Fruit fly (Drosophila melanogaster): ENCODE measurements around the gene Clp.

Clp gene

dm6 chr2L:856001-856400, 36.2 kb downstream of the Clp start:
- no peak for TF ChIP-seq Dfd (GFP tag; optimal IDR thresholded peaks at IDR 0.05)
- TF ChIP-seq CG11696 (GFP tag; IDR thresholded peaks at IDR 0.05) = peak; percentile 21; the same call in 1 of the 2 replicates
- no peak for TF ChIP-seq Jarid2 (GFP tag; optimal IDR thresholded peaks at IDR 0.05)
- no peak for TF ChIP-seq CG2116 (GFP tag; optimal IDR thresholded peaks at IDR 0.05)
- no peak for TF ChIP-seq ems (GFP tag; optimal IDR thresholded peaks at IDR 0.05)
- peak; percentile 48 for TF ChIP-seq MTF-1 (GFP tag; optimal IDR thresholded peaks at IDR 0.05; ENCODE audit: borderline replicate concordance)
- peak; percentile 45; the same call in 1 of the 2 replicates for TF ChIP-seq chm (GFP tag; IDR thresholded peaks at IDR 0.05)
- peak; percentile 50 for TF ChIP-seq kni (GFP tag; optimal IDR thresholded peaks at IDR 0.05)
- peak; percentile 74 for TF ChIP-seq HLHmδ (GFP tag; optimal IDR thresholded peaks at IDR 0.05)
- TF ChIP-seq slbo (GFP tag; IDR thresholded peaks at IDR 0.05) = no peak
- no peak for TF ChIP-seq stwl (tag; optimal IDR thresholded peaks at IDR 0.05)
- TF ChIP-seq prd (optimal IDR thresholded peaks at IDR 0.05) = no peak
- TF ChIP-seq prd (GFP tag; IDR thresholded peaks at IDR 0.05) = no peak
- TF ChIP-seq nerfin-1 (tag; optimal IDR thresholded peaks at IDR 0.05) = no peak
- peak; percentile 77 for TF ChIP-seq CG18599 (GFP tag; optimal IDR thresholded peaks at IDR 0.05)
- TF ChIP-seq CG10979 (tag; optimal IDR thresholded peaks at IDR 0.05) = no peak
- peak; percentile 28; the same call in 1 of the 2 replicates for TF ChIP-seq stc (GFP tag; IDR thresholded peaks at IDR 0.05)
- peak; percentile 41 for TF ChIP-seq CG2678 (tag; optimal IDR thresholded peaks at IDR 0.05)
- peak; percentile 45 for TF ChIP-seq CG4707 (GFP tag; optimal IDR thresholded peaks at IDR 0.05)
- no peak for TF ChIP-seq Drgx (GFP tag; IDR thresholded peaks at IDR 0.05)
- TF ChIP-seq az2 (GFP tag; optimal IDR thresholded peaks at IDR 0.05) = no peak
- no peak for TF ChIP-seq gcm (GFP tag; optimal IDR thresholded peaks at IDR 0.05)
- TF ChIP-seq NC2α (GFP tag; optimal IDR thresholded peaks at IDR 0.05) = no peak
- TF ChIP-seq CG1647 (GFP tag; optimal IDR thresholded peaks at IDR 0.05) = no peak
- TF ChIP-seq otp (GFP tag; IDR thresholded peaks at IDR 0.05) = 0 out of 3 replicates have a peak, but pooled peaks have one; percentile 50
- TF ChIP-seq trh (GFP tag; optimal IDR thresholded peaks at IDR 0.05) = no peak
- TF ChIP-seq da (GFP tag; optimal IDR thresholded peaks at IDR 0.05) = no peak
- no peak for TF ChIP-seq mam (GFP tag; optimal IDR thresholded peaks at IDR 0.05)
- no peak for TF ChIP-seq Bteb2 (GFP tag; optimal IDR thresholded peaks at IDR 0.05)
- no peak for TF ChIP-seq abd-A (tag; optimal IDR thresholded peaks at IDR 0.05)
- no peak for TF ChIP-seq Abd-B (GFP tag; optimal IDR thresholded peaks at IDR 0.05)
- TF ChIP-seq schlank (tag; optimal IDR thresholded peaks at IDR 0.05) = peak; percentile 54
- no peak for TF ChIP-seq sc (optimal IDR thresholded peaks at IDR 0.05)
- TF ChIP-seq sc (GFP tag; optimal IDR thresholded peaks at IDR 0.05) = no peak
- no peak for TF ChIP-seq CG15479 (GFP tag; optimal IDR thresholded peaks at IDR 0.05)
- TF ChIP-seq CG6854 (GFP tag; optimal IDR thresholded peaks at IDR 0.05) = peak; percentile 21
- peak; percentile 59 for TF ChIP-seq Xrp1 (GFP tag; IDR thresholded peaks at IDR 0.05)
- TF ChIP-seq CG6689 (GFP tag; IDR thresholded peaks at IDR 0.05) = no peak
- peak; percentile 3 for TF ChIP-seq YL-1 (GFP tag; optimal IDR thresholded peaks at IDR 0.05)
- TF ChIP-seq ind (GFP tag; optimal IDR thresholded peaks at IDR 0.05) = no peak
- no peak for TF ChIP-seq H2.0 (GFP tag; IDR thresholded peaks at IDR 0.05)
- no peak for TF ChIP-seq gce (GFP tag; IDR thresholded peaks at IDR 0.05)
- no peak for TF ChIP-seq CG3163 (GFP tag; optimal IDR thresholded peaks at IDR 0.05)
- TF ChIP-seq CG33213 (GFP tag; optimal IDR thresholded peaks at IDR 0.05) = peak; percentile 3
- peak; percentile 10 for TF ChIP-seq B-H2 (GFP tag; optimal IDR thresholded peaks at IDR 0.05)
- no peak for TF ChIP-seq z (GFP tag; IDR thresholded peaks at IDR 0.05)
- no peak for TF ChIP-seq CG11504 (tag; optimal IDR thresholded peaks at IDR 0.05)
- TF ChIP-seq Hmx (GFP tag; optimal IDR thresholded peaks at IDR 0.05) = no peak
- TF ChIP-seq pfk (GFP tag; optimal IDR thresholded peaks at IDR 0.05) = peak; percentile 16
- 0 out of 2 replicates have a peak, but pooled peaks have one; percentile 19 for TF ChIP-seq CG14014 (GFP tag; IDR thresholded peaks at IDR 0.05)
- no peak for TF ChIP-seq CG17568 (GFP tag; optimal IDR thresholded peaks at IDR 0.05)
- peak; percentile 52 for TF ChIP-seq CG15514 (GFP tag; optimal IDR thresholded peaks at IDR 0.05)
